Worm (Caenorhabditis elegans) whole organism, L1 larva: ENCODE measurements around the gene C45G9.9.

Experiments used
- F16B12.6 ChIP-seq: fragments of 150-350 bp; optimal IDR thresholded peaks from 2 replicates; lab custom pipeline; 2014; ENCODE audit warnings: missing biosample characterization, missing genetic modification characterization
- Y116A8C.19 ChIP-seq: sonication (generic microtip); optimal IDR thresholded peaks from 2 replicates; lab custom pipeline; 2016; ENCODE audit warnings: missing compliant biosample characterization, missing genetic modification characterization, borderline replicate concordance
- aha-1 ChIP-seq: fragments of 150-350 bp; optimal IDR thresholded peaks from 2 replicates; lab custom pipeline; 2014; ENCODE audit warnings: missing biosample characterization, missing genetic modification characterization
- alr-1 ChIP-seq: fragments of 200-800 bp; sonication (Bioruptor generic); optimal IDR thresholded peaks from 2 replicates; lab custom pipeline; 2018; ENCODE audit warnings: borderline replicate concordance, mild to moderate bottlenecking, missing genetic modification characterization, missing compliant biosample characterization
- blmp-1 ChIP-seq: fragments of 150-350 bp; optimal IDR thresholded peaks from 2 replicates; lab custom pipeline; 2014; ENCODE audit warnings: missing biosample characterization, missing genetic modification characterization
- ceh-63 ChIP-seq: fragments of 200-800 bp; sonication (Bioruptor generic); optimal IDR thresholded peaks from 2 replicates; lab custom pipeline; 2018; ENCODE audit warnings: mild to moderate bottlenecking, missing genetic modification characterization, missing compliant biosample characterization
- ceh-8 ChIP-seq: fragments of 200-800 bp; sonication (Bioruptor generic); optimal IDR thresholded peaks from 2 replicates; lab custom pipeline; 2018; ENCODE audit warnings: mild to moderate bottlenecking, missing genetic modification characterization, moderate library complexity, missing compliant biosample characterization
- ceh-82 ChIP-seq, 3 experiments: fragments of 150-350 bp in 1 of 3; sonication (generic microtip) in 2 of 3; optimal IDR thresholded peaks; 2 replicates each; lab custom pipeline; 2014 to 2017; ENCODE audit warnings: missing biosample characterization in 3 of 3, missing genetic modification characterization in 3 of 3
- ces-1 ChIP-seq: fragments of 150-350 bp; optimal IDR thresholded peaks from 2 replicates; lab custom pipeline; 2014; ENCODE audit warnings: missing biosample characterization, missing genetic modification reagents, missing genetic modification characterization
- efl-1 ChIP-seq, 4 experiments: fragments of 150-350 bp; optimal IDR thresholded peaks in 3 of 4; peaks in 1 of 4; 1 replicate in 1 of 4; 2 replicates in 3 of 4; lab custom pipeline; 2014; ENCODE audit warnings: missing biosample characterization in 2 of 4, missing genetic modification characterization in 2 of 4, missing genetic modification reagents in 2 of 4
- efl-3 ChIP-seq: fragments of 200-800 bp; sonication (Bioruptor generic); optimal IDR thresholded peaks from 2 replicates; lab custom pipeline; 2018; ENCODE audit warnings: mild to moderate bottlenecking, missing genetic modification characterization, missing compliant biosample characterization
- egl-13 ChIP-seq: sonication (generic microtip); optimal IDR thresholded peaks from 2 replicates; lab custom pipeline; 2016; ENCODE audit warnings: missing genotype, missing genetic modification reagents, missing genetic modification characterization, missing compliant biosample characterization
- egl-27 ChIP-seq, 2 experiments: fragments of 150-350 bp in 1 of 2; sonication (generic microtip); optimal IDR thresholded peaks; 3 replicates each; lab custom pipeline; 2017 to 2018; ENCODE audit warnings: missing biosample characterization in 2 of 2, missing genetic modification characterization in 2 of 2, missing genetic modification reagents in 2 of 2
- fkh-10 ChIP-seq: sonication (generic microtip); optimal IDR thresholded peaks from 2 replicates; lab custom pipeline; 2017; ENCODE audit warnings: missing biosample characterization, missing genetic modification reagents, missing genetic modification characterization
- fkh-4 ChIP-seq: sonication (generic microtip); optimal IDR thresholded peaks from 2 replicates; lab custom pipeline; 2016; ENCODE audit warnings: missing compliant biosample characterization, missing genetic modification characterization, borderline replicate concordance
- hlh-17 ChIP-seq: fragments of 200-800 bp; sonication (Bioruptor generic); optimal IDR thresholded peaks from 2 replicates; lab custom pipeline; 2018; ENCODE audit warnings: missing genetic modification characterization, mild to moderate bottlenecking, missing compliant biosample characterization, moderate library complexity, borderline replicate concordance
- irx-1 ChIP-seq: sonication (generic microtip); optimal IDR thresholded peaks from 2 replicates; lab custom pipeline; 2016; ENCODE audit warnings: missing genetic modification characterization, missing compliant biosample characterization
- isw-1 ChIP-seq: fragments of 200-800 bp; sonication (Bioruptor generic); IDR thresholded peaks from 2 replicates; pipeline ENCODE4 v1.3.6; 2022; ENCODE audit warnings: missing genetic modification characterization, missing compliant biosample characterization
- lin-35 ChIP-seq, 2 experiments: fragments of 150-350 bp; optimal IDR thresholded peaks; 2 replicates each; lab custom pipeline; 2014; ENCODE audit warnings: missing biosample characterization in 2 of 2, missing genetic modification characterization in 2 of 2, missing genetic modification reagents in 2 of 2
- lin-39 ChIP-seq: fragments of 150-350 bp; optimal IDR thresholded peaks from 2 replicates; lab custom pipeline; 2014; ENCODE audit warnings: missing biosample characterization, missing genetic modification reagents, missing genetic modification characterization
- lir-3 ChIP-seq: sonication (generic microtip); optimal IDR thresholded peaks from 2 replicates; lab custom pipeline; 2016; ENCODE audit warnings: mild to moderate bottlenecking, missing genetic modification characterization, moderate library complexity, missing compliant biosample characterization; ENCODE audit not compliant: poor library complexity
- mef-2 ChIP-seq: fragments of 150-350 bp; optimal IDR thresholded peaks from 2 replicates; lab custom pipeline; 2014; ENCODE audit warnings: missing biosample characterization, missing genetic modification characterization
- nhr-19 ChIP-seq: fragments of 200-800 bp; sonication (Bioruptor generic); conservative IDR thresholded peaks from 2 replicates; pipeline ENCODE4 v1.3.6; 2022; ENCODE audit warnings: missing genetic modification characterization, missing compliant biosample characterization
- nhr-28 ChIP-seq: fragments of 150-350 bp; optimal IDR thresholded peaks from 2 replicates; lab custom pipeline; 2014; ENCODE audit warnings: missing biosample characterization, missing genetic modification characterization
- nhr-47 ChIP-seq: sonication (generic microtip); optimal IDR thresholded peaks from 2 replicates; lab custom pipeline; 2016; ENCODE audit warnings: mild to moderate bottlenecking, missing genetic modification characterization, moderate library complexity, missing compliant biosample characterization
- nhr-71 ChIP-seq: sonication (generic microtip); optimal IDR thresholded peaks from 2 replicates; lab custom pipeline; 2016; ENCODE audit warnings: mild to moderate bottlenecking, missing genetic modification characterization, moderate library complexity, missing compliant biosample characterization
- nhr-76 ChIP-seq: sonication (generic microtip); optimal IDR thresholded peaks from 2 replicates; lab custom pipeline; 2017; ENCODE audit warnings: missing biosample characterization, missing genetic modification characterization
- nhr-84 ChIP-seq: sonication (generic microtip); optimal IDR thresholded peaks from 2 replicates; lab custom pipeline; 2017; ENCODE audit warnings: missing biosample characterization, missing genetic modification characterization
- nhr-85 ChIP-seq: sonication (generic microtip); peaks from one replicate; lab custom pipeline; 2016; ENCODE audit warnings: missing genetic modification characterization, inconsistent platforms, missing compliant biosample characterization
- pag-3 ChIP-seq: sonication (generic microtip); optimal IDR thresholded peaks from 2 replicates; lab custom pipeline; 2017; ENCODE audit warnings: missing genetic modification characterization, mild to moderate bottlenecking, missing compliant biosample characterization, antibody characterized with exemption, borderline replicate concordance; ENCODE audit not compliant: insufficient read depth
- pqm-1 ChIP-seq: sonication (generic microtip); optimal IDR thresholded peaks from 3 replicates; lab custom pipeline; 2017; ENCODE audit warnings: missing biosample characterization, missing genetic modification characterization
- skn-1 ChIP-seq: fragments of 150-350 bp; optimal IDR thresholded peaks from 2 replicates; lab custom pipeline; 2014; ENCODE audit warnings: missing biosample characterization, missing genetic modification characterization
- snpc-4 ChIP-seq: fragments of 150-350 bp; optimal IDR thresholded peaks from 2 replicates; lab custom pipeline; 2014; ENCODE audit warnings: missing biosample characterization, missing genetic modification characterization
- sox-4 ChIP-seq: sonication (generic microtip); optimal IDR thresholded peaks from 2 replicates; lab custom pipeline; 2016; ENCODE audit warnings: missing genetic modification characterization, missing compliant biosample characterization
- swsn-7 ChIP-seq: sonication (generic microtip); optimal IDR thresholded peaks from 2 replicates; lab custom pipeline; 2016; ENCODE audit warnings: missing genetic modification characterization, missing compliant biosample characterization
- unc-30 ChIP-seq: sonication (generic microtip); optimal IDR thresholded peaks from 2 replicates; lab custom pipeline; 2017; ENCODE audit warnings: missing biosample characterization, missing genetic modification characterization
- unc-86 ChIP-seq: sonication (generic microtip); optimal IDR thresholded peaks from 2 replicates; lab custom pipeline; 2016; ENCODE audit warnings: missing genetic modification characterization, missing compliant biosample characterization
- unc-98 ChIP-seq: fragments of 200-800 bp; sonication (Bioruptor generic); IDR thresholded peaks from 2 replicates; pipeline ENCODE4 v1.3.6; 2022; ENCODE audit warnings: missing genetic modification characterization, missing compliant biosample characterization
- xbp-1 ChIP-seq: sonication (generic microtip); optimal IDR thresholded peaks from 2 replicates; lab custom pipeline; 2016; ENCODE audit warnings: missing genetic modification characterization, missing compliant biosample characterization
- zip-4 ChIP-seq: fragments of 200-800 bp; sonication (Bioruptor generic); optimal IDR thresholded peaks from 2 replicates; lab custom pipeline; 2018; ENCODE audit warnings: mild to moderate bottlenecking, missing genetic modification characterization, moderate library complexity, missing compliant biosample characterization

The C45G9.9 gene

ce11 chrIII:5018116-5018689, 37.4 kb downstream of the C45G9.9 start, which contains the start of gene wip-1 (continued):
- TF ChIP-seq xbp-1 (tag; lab: Kevin White, UChicago), result peak; percentile 98
- TF ChIP-seq blmp-1 (tag; lab: Kevin White, UChicago), result peak; percentile 90
- TF ChIP-seq irx-1, result peak; percentile 96
- TF ChIP-seq isw-1, result peak; percentile 97
- TF ChIP-seq F16B12.6 (tag; lab: Kevin White, UChicago), result peak; percentile 71
- peak; percentile 97 for TF ChIP-seq unc-86 (tag; lab: Kevin White, UChicago)
- TF ChIP-seq unc-98 (GFP tag; lab: Robert Waterston, UW), result peak; percentile 19; the same call in 1 of the 2 replicates
- TF ChIP-seq nhr-76, result peak; percentile 61
- TF ChIP-seq nhr-84 (tag; lab: Kevin White, UChicago), result no peak
- TF ChIP-seq ces-1, result no peak
- peak; percentile 94 for TF ChIP-seq skn-1
- peak; percentile 95 for TF ChIP-seq fkh-10 (GFP tag; lab: Kevin White, UChicago)
- TF ChIP-seq Y116A8C.19 (tag; lab: Kevin White, UChicago), result no peak
- TF ChIP-seq nhr-85 (tag; lab: Kevin White, UChicago), result peak; percentile 99
- TF ChIP-seq alr-1, result no peak
- TF ChIP-seq swsn-7, result peak; percentile 99
- peak; percentile 95 to 96 for TF ChIP-seq lin-35 (GFP tag; optimal IDR thresholded peaks at IDR 0.05; lab: Kevin White, UChicago)
- TF ChIP-seq lir-3 (tag; lab: Kevin White, UChicago), result peak; percentile 91
- TF ChIP-seq ceh-8 (GFP tag; lab: Kevin White, UChicago), result peak; percentile 95
- peak; percentile 96 to 99 (median 97) for TF ChIP-seq ceh-82 (tag; optimal IDR thresholded peaks at IDR 0.05; lab: Kevin White, UChicago)
- TF ChIP-seq lin-39 (tag; lab: Kevin White, UChicago), result peak; percentile 86
- peak; percentile 92 for TF ChIP-seq mef-2
- peak; percentile 98 for TF ChIP-seq nhr-19
- peak; percentile 88 for TF ChIP-seq zip-4 (GFP tag; lab: Kevin White, UChicago)
- peak; percentile 94 to 95 for TF ChIP-seq efl-1 (optimal IDR thresholded peaks at IDR 0.05; lab: Kevin White, UChicago)
- peak; percentile 86 to 99 for TF ChIP-seq efl-1 (GFP tag; optimal IDR thresholded peaks at IDR 0.05 in 1 of 2; lab: Kevin White, UChicago)
- peak; percentile 93 for TF ChIP-seq sox-4
- TF ChIP-seq pqm-1 (tag; lab: Kevin White, UChicago), result peak; percentile 37
- peak; percentile 12 to 18 for TF ChIP-seq egl-27 (tag; optimal IDR thresholded peaks at IDR 0.05; lab: Kevin White, UChicago)
- TF ChIP-seq fkh-4 (tag; lab: Kevin White, UChicago), result peak; percentile 62
- TF ChIP-seq pag-3 (tag; lab: Kevin White, UChicago), result peak; percentile 44
- TF ChIP-seq nhr-71 (tag; lab: Kevin White, UChicago), result peak; percentile 99
- no peak for TF ChIP-seq unc-30
- no peak for TF ChIP-seq hlh-17
- peak; percentile 96 for TF ChIP-seq aha-1 (tag; lab: Kevin White, UChicago)
- peak; percentile 84 for TF ChIP-seq efl-3 (GFP tag; lab: Kevin White, UChicago)
- TF ChIP-seq nhr-28 (tag; lab: Kevin White, UChicago), result no peak
- TF ChIP-seq snpc-4 (tag; lab: Kevin White, UChicago), result peak; percentile 92
- TF ChIP-seq egl-13 (tag; lab: Kevin White, UChicago), result peak; percentile 95

ce11 chrIII:5017550-5017949, 38.1 kb downstream of the C45G9.9 start, which contains the start of gene larp-1:
Gene larp-1, minus strand, starts transcription at chrIII:5017650.
- TF ChIP-seq nhr-47, result no peak
- TF ChIP-seq swsn-7, result no peak
- TF ChIP-seq ceh-63 (GFP tag; lab: Kevin White, UChicago), result no peak
- TF ChIP-seq ceh-82 (tag; optimal IDR thresholded peaks at IDR 0.05; lab: Kevin White, UChicago), result no peak
